Fruit fly (Drosophila melanogaster) whole organism, prepupa: Measurements from ENCODE around the gene CG10000.

Source experiments
- CG4318 ChIP-seq: fragments of 200-800 bp; sonication (Bioruptor generic); optimal IDR thresholded peaks from 3 replicates; lab custom pipeline; 2017; ENCODE audit warnings: missing biosample characterization, mild to moderate bottlenecking, missing genetic modification characterization
- CG7368 ChIP-seq: fragments of 200-800 bp; sonication (Bioruptor generic); optimal IDR thresholded peaks from 3 replicates; lab custom pipeline; 2016; ENCODE audit warnings: missing biosample characterization, missing genetic modification characterization
- Hr4 ChIP-seq: fragments of 200-800 bp; sonication (Bioruptor generic); optimal IDR thresholded peaks from 3 replicates; lab custom pipeline; 2016; ENCODE audit warnings: missing biosample characterization, missing genetic modification characterization
- Met ChIP-seq: fragments of 200-800 bp; sonication (Bioruptor generic); optimal IDR thresholded peaks from 3 replicates; lab custom pipeline; 2016; ENCODE audit warnings: missing biosample characterization, missing genetic modification characterization
- OdsH ChIP-seq: fragments of 200-800 bp; sonication (Bioruptor generic); optimal IDR thresholded peaks from 3 replicates; lab custom pipeline; 2016; ENCODE audit warnings: missing biosample characterization, missing genetic modification characterization
- dac ChIP-seq: fragments of 200-800 bp; sonication (Bioruptor generic); optimal IDR thresholded peaks from 2 replicates; lab custom pipeline; 2017; ENCODE audit warnings: missing biosample characterization, mild to moderate bottlenecking, missing genetic modification characterization

DNA sequence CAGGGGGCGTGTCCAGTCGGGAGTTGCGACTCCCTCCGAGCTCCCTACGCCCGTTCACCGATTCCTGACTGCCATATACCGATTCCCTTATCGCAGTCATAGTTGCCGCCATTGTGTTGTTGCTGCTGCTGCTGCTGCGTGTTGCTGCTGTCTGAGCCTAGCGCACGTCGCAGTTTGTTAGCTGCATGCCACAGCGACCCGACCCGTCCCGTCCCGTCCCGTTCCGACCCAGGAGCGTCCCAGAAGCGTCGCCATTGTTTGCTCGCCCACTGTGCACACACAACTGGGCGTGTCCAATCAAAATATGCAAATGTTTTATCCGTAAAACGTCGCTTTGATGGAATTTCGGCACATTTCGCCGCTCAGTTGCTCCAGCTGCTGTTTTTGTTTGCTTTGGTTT lies 24.2 kb upstream of the CG10000 start:
- TF ChIP-seq dac (GFP tag; lab: Kevin White, UChicago) (no peak), Hr4 (GFP tag; lab: Kevin White, UChicago) (no peak), OdsH (GFP tag; lab: Kevin White, UChicago) (no peak), CG7368 (GFP tag; lab: Kevin White, UChicago) (no peak), Met (GFP tag; lab: Kevin White, UChicago) (no peak), CG4318 (no peak)
